Worm (Caenorhabditis elegans) whole organism, L4 larva: Measurements from ENCODE around the gene F19G12.3.
"Not testable (repeated sequence)": the region's sequence is repeated elsewhere in the genome, so short reads cannot be mapped to it uniquely, and the experiment has no call there.

Experiments
- D1046.2 ChIP-seq: fragments of 200-800 bp; sonication (Bioruptor generic); IDR thresholded peaks from 2 replicates; pipeline ENCODE4 v1.3.6; 2022; ENCODE audit warnings: missing genetic modification characterization, missing compliant biosample characterization
- F37D6.2 ChIP-seq: sonication (generic microtip); optimal IDR thresholded peaks from 2 replicates; lab custom pipeline; 2016; ENCODE audit warnings: mild to moderate bottlenecking, missing genetic modification characterization, missing compliant biosample characterization
- ZK337.2 ChIP-seq: fragments of 200-800 bp; sonication (Bioruptor generic); IDR thresholded peaks from 2 replicates; pipeline ENCODE4 v1.3.6; 2022; ENCODE audit warnings: missing genetic modification reagents, missing genetic modification characterization, missing compliant biosample characterization
- attf-4 ChIP-seq: sonication (generic microtip); optimal IDR thresholded peaks from 3 replicates; lab custom pipeline; 2017; ENCODE audit warnings: missing biosample characterization, missing genetic modification characterization
- ceh-28 ChIP-seq: fragments of 150-350 bp; optimal IDR thresholded peaks from 2 replicates; lab custom pipeline; 2014; ENCODE audit warnings: missing biosample characterization, missing genetic modification reagents, missing genetic modification characterization
- ceh-32 ChIP-seq: sonication (generic microtip); optimal IDR thresholded peaks from 2 replicates; lab custom pipeline; 2016; ENCODE audit warnings: mild to moderate bottlenecking, missing genetic modification characterization, missing compliant biosample characterization; ENCODE audit not compliant: poor library complexity
- ceh-44 ChIP-seq: fragments of 200-800 bp; sonication (Bioruptor generic); IDR thresholded peaks from 2 replicates; pipeline ENCODE4 v1.3.6; 2022; ENCODE audit warnings: missing genetic modification reagents, missing genetic modification characterization, missing compliant biosample characterization
- ceh-82 ChIP-seq: sonication (generic microtip); optimal IDR thresholded peaks from 2 replicates; lab custom pipeline; 2017; ENCODE audit warnings: missing biosample characterization, missing genetic modification characterization
- daf-16 ChIP-seq, 3 experiments: sonication (generic microtip); optimal IDR thresholded peaks; 2 replicates each; lab custom pipeline; 2016 to 2017; ENCODE audit warnings: missing genetic modification characterization in 3 of 3, missing genetic modification reagents in 3 of 3, mild to moderate bottlenecking in 2 of 3, missing compliant biosample characterization in 2 of 3, missing biosample characterization in 1 of 3, moderate library complexity in 1 of 3
- dmd-6 ChIP-seq: fragments of 200-800 bp; sonication (Bioruptor generic); IDR thresholded peaks from 2 replicates; pipeline ENCODE4 v1.3.6; 2022; ENCODE audit warnings: missing genetic modification reagents, missing genetic modification characterization, missing compliant biosample characterization
- dve-1 ChIP-seq: sonication (generic microtip); optimal IDR thresholded peaks from 2 replicates; lab custom pipeline; 2017; ENCODE audit warnings: antibody characterized with exemption, mild to moderate bottlenecking, missing genetic modification characterization, missing compliant biosample characterization; ENCODE audit not compliant: insufficient read depth
- egl-43 ChIP-seq: fragments of 200-800 bp; sonication (Bioruptor generic); IDR thresholded peaks from 2 replicates; pipeline ENCODE4 v1.3.6; 2022; ENCODE audit warnings: missing genetic modification reagents, missing genetic modification characterization, missing compliant biosample characterization
- hlh-11 ChIP-seq: fragments of 200-800 bp; sonication (Bioruptor generic); optimal IDR thresholded peaks from 2 replicates; lab custom pipeline; 2018; ENCODE audit warnings: mild to moderate bottlenecking, missing genetic modification characterization, missing compliant biosample characterization
- hlh-30 ChIP-seq: sonication (generic microtip); optimal IDR thresholded peaks from 2 replicates; lab custom pipeline; 2017; ENCODE audit warnings: antibody characterized with exemption, mild to moderate bottlenecking, missing genetic modification characterization, missing compliant biosample characterization; ENCODE audit not compliant: insufficient read depth
- hmg-1.1 ChIP-seq: fragments of 200-800 bp; sonication (Bioruptor generic); IDR thresholded peaks from 2 replicates; pipeline ENCODE4 v1.3.6; 2022; ENCODE audit warnings: missing genetic modification reagents, missing genetic modification characterization, missing compliant biosample characterization
- lin-1 ChIP-seq: fragments of 200-800 bp; sonication (Bioruptor generic); IDR thresholded peaks from 2 replicates; pipeline ENCODE4 v1.3.6; 2022; ENCODE audit warnings: missing genetic modification reagents, missing genetic modification characterization, missing compliant biosample characterization
- lin-13 ChIP-seq: fragments of 150-350 bp; optimal IDR thresholded peaks from 2 replicates; lab custom pipeline; 2014; ENCODE audit warnings: missing biosample characterization, missing genetic modification reagents, missing genetic modification characterization
- lin-38 ChIP-seq: fragments of 200-800 bp; sonication (Bioruptor generic); IDR thresholded peaks from 2 replicates; pipeline ENCODE4 v1.3.6; 2022; ENCODE audit warnings: missing genetic modification reagents, missing genetic modification characterization, missing compliant biosample characterization
- lin-39 ChIP-seq: fragments of 150-350 bp; optimal IDR thresholded peaks from 2 replicates; lab custom pipeline; 2014; ENCODE audit warnings: missing biosample characterization, missing genetic modification reagents, missing genetic modification characterization
- lsy-2 ChIP-seq, 2 experiments: fragments of 150-350 bp in 1 of 2; sonication (generic microtip) in 1 of 2; optimal IDR thresholded peaks; 2 replicates each; lab custom pipeline; 2014 to 2017; ENCODE audit warnings: missing biosample characterization in 2 of 2, missing genetic modification characterization in 2 of 2
- madf-5 ChIP-seq, 2 experiments: fragments of 200-800 bp; sonication (Bioruptor generic); IDR thresholded peaks; 2 replicates each; pipeline ENCODE4 v1.3.6; 2022; ENCODE audit warnings: missing compliant biosample characterization in 2 of 2, missing genetic modification characterization in 2 of 2
- mdl-1 ChIP-seq, 2 experiments: fragments of 150-350 bp in 1 of 2; sonication (generic microtip) in 1 of 2; optimal IDR thresholded peaks; 2 replicates each; lab custom pipeline; 2014 to 2017; ENCODE audit warnings: missing biosample characterization in 2 of 2, missing genetic modification characterization in 2 of 2
- mdt-29 ChIP-seq: fragments of 200-800 bp; sonication (Bioruptor generic); IDR thresholded peaks from 2 replicates; pipeline ENCODE4 v1.3.6; 2022; ENCODE audit warnings: missing genetic modification reagents, missing genetic modification characterization, missing compliant biosample characterization
- mep-1 ChIP-seq: fragments of 150-350 bp; sonication (generic microtip); optimal IDR thresholded peaks from 3 replicates; lab custom pipeline; 2014; ENCODE audit warnings: missing biosample characterization, missing genetic modification characterization
- mxl-2 ChIP-seq: fragments of 200-800 bp; sonication (Bioruptor generic); conservative IDR thresholded peaks from 2 replicates; pipeline ENCODE4 v1.3.6; 2022; ENCODE audit warnings: missing genetic modification reagents, missing genetic modification characterization, missing compliant biosample characterization
- mxl-3 ChIP-seq: fragments of 200-800 bp; sonication (Bioruptor generic); optimal IDR thresholded peaks from 2 replicates; lab custom pipeline; 2018; ENCODE audit warnings: mild to moderate bottlenecking, missing genetic modification characterization, missing compliant biosample characterization
- nhr-11 ChIP-seq: fragments of 150-350 bp; optimal IDR thresholded peaks from 2 replicates; lab custom pipeline; 2014; ENCODE audit warnings: missing biosample characterization, missing genetic modification characterization
- nhr-111 ChIP-seq: fragments of 200-800 bp; sonication (Bioruptor generic); optimal IDR thresholded peaks from 2 replicates; lab custom pipeline; 2018; ENCODE audit warnings: mild to moderate bottlenecking, missing genetic modification characterization, missing compliant biosample characterization
- nhr-237 ChIP-seq: sonication (generic microtip); optimal IDR thresholded peaks from 2 replicates; lab custom pipeline; 2017; ENCODE audit warnings: missing biosample characterization, missing genetic modification characterization
- nhr-28 ChIP-seq: fragments of 150-350 bp; optimal IDR thresholded peaks from 2 replicates; lab custom pipeline; 2014; ENCODE audit warnings: missing biosample characterization, missing genetic modification characterization
- nhr-42 ChIP-seq: fragments of 200-800 bp; sonication (Bioruptor generic); IDR thresholded peaks from 2 replicates; pipeline ENCODE4 v1.3.6; 2022; ENCODE audit warnings: missing genetic modification characterization, missing compliant biosample characterization
- nhr-6 ChIP-seq: fragments of 150-350 bp; optimal IDR thresholded peaks from 2 replicates; lab custom pipeline; 2014; ENCODE audit warnings: missing biosample characterization, missing genetic modification characterization
- php-3 ChIP-seq: fragments of 200-800 bp; sonication (Bioruptor generic); IDR thresholded peaks from 2 replicates; pipeline ENCODE4 v1.3.6; 2022; ENCODE audit warnings: missing genetic modification reagents, missing genetic modification characterization, missing compliant biosample characterization
- pqm-1 ChIP-seq: sonication (generic microtip); optimal IDR thresholded peaks from 2 replicates; lab custom pipeline; 2017; ENCODE audit warnings: missing biosample characterization, missing genetic modification characterization
- skn-1 ChIP-seq: fragments of 150-350 bp; optimal IDR thresholded peaks from 2 replicates; lab custom pipeline; 2014; ENCODE audit warnings: missing biosample characterization, missing genetic modification characterization
- tra-1 ChIP-seq: fragments of 200-800 bp; sonication (Bioruptor generic); IDR thresholded peaks from 2 replicates; pipeline ENCODE4 v1.3.6; 2022; ENCODE audit warnings: missing genetic modification reagents, missing genetic modification characterization, missing compliant biosample characterization
- unc-130 ChIP-seq: sonication (generic microtip); optimal IDR thresholded peaks from 2 replicates; lab custom pipeline; 2016; ENCODE audit warnings: missing genetic modification reagents, missing genetic modification characterization, missing compliant biosample characterization
- zfp-2 ChIP-seq: sonication (generic microtip); optimal IDR thresholded peaks from 2 replicates; lab custom pipeline; 2016; ENCODE audit warnings: mild to moderate bottlenecking, missing genetic modification characterization, missing compliant biosample characterization
- zip-11 ChIP-seq: fragments of 200-800 bp; sonication (Bioruptor generic); IDR thresholded peaks from 2 replicates; pipeline ENCODE4 v1.3.6; 2022; ENCODE audit warnings: missing genetic modification characterization, missing compliant biosample characterization
- zip-2 ChIP-seq: fragments of 150-350 bp; optimal IDR thresholded peaks from 2 replicates; lab custom pipeline; 2014; ENCODE audit warnings: missing biosample characterization, missing genetic modification characterization

Gene F19G12.3

ce11 chrX:1419163-1419696, 5.4 kb upstream of the F19G12.3 start, which contains the start of gene F19G12.9:
Gene F19G12.9, plus strand, starts transcription at chrX:1419213.
- no peak for TF ChIP-seq nhr-237 (tag; lab: Kevin White, UChicago)
- TF ChIP-seq skn-1, result no peak
- TF ChIP-seq lin-38 (GFP tag; lab: Robert Waterston, UW), result peak; percentile 89
- no peak for TF ChIP-seq zfp-2 (tag; lab: Kevin White, UChicago)
- no peak for TF ChIP-seq ceh-32 (tag; lab: Kevin White, UChicago)
- no peak for TF ChIP-seq dve-1 (tag; lab: Kevin White, UChicago)
- TF ChIP-seq, all 104 proteins: peak for 1

ce11 chrX:1420524-1420923, 4.1 kb upstream of the F19G12.3 start:
- TF ChIP-seq dve-1 (tag; lab: Kevin White, UChicago), result peak; percentile 28
- TF ChIP-seq nhr-6 (tag; lab: Kevin White, UChicago), result no peak
- TF ChIP-seq nhr-42 (GFP tag; lab: Robert Waterston, UW), result no peak
- no peak for TF ChIP-seq daf-16 (GFP tag; optimal IDR thresholded peaks at IDR 0.05; lab: Kevin White, UChicago)
- peak; percentile 3 for TF ChIP-seq daf-16 (tag; optimal IDR thresholded peaks at IDR 0.05; lab: Kevin White, UChicago)
- peak; percentile 55 for TF ChIP-seq lin-38 (GFP tag; lab: Robert Waterston, UW)

ce11 chrX:1422221-1422620, 2.4 kb upstream of the F19G12.3 start:
- TF ChIP-seq dmd-6 (GFP tag; lab: Robert Waterston, UW) (peak; percentile 50), tra-1 (GFP tag; lab: Robert Waterston, UW) (0 out of 2 replicates have a peak, but pooled peaks have one; percentile 50), hmg-1.1 (0 out of 2 replicates have a peak, but pooled peaks have one; percentile 19), hlh-30 (peak; percentile 32), lin-38 (GFP tag; lab: Robert Waterston, UW) (peak; percentile 27; the same call in 1 of the 2 replicates), daf-16 (tag; optimal IDR thresholded peaks at IDR 0.05; lab: Kevin White, UChicago) (peak; percentile 17), nhr-28 (tag; lab: Kevin White, UChicago) (peak; percentile 21), mxl-3 (peak; percentile 49), hlh-11 (tag; lab: Kevin White, UChicago) (peak; percentile 30)
- TF ChIP-seq daf-16 (GFP tag; optimal IDR thresholded peaks at IDR 0.05; lab: Kevin White, UChicago), result not testable (repeated sequence)

DNA sequence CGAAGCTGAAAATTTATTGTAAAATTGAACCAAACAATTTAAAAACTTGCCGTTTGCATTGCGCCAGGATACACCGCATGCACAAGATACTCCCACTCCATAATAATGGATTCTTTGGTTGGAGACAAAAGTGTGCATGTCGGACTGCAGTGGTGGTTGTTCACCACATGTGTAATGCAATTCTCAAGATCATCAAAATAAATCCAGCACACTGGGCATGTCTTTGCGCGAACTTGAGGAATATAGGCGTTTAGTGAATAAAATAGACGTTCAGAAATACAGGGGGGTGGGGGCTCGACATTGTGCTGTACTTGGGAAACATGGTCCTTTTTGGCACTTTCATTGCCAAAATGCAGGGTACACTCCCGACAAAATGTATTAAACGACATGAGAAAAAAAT, 1.8 kb downstream of the F19G12.3 start, which contains the start of gene F19G12.11:
Gene F19G12.11, minus strand, starts transcription at position 101 of the 400 bp plus-strand sequence.
- TF ChIP-seq D1046.2 (no peak), lin-13 (GFP tag; lab: Kevin White, UChicago) (no peak), attf-4 (no peak)

DNA sequence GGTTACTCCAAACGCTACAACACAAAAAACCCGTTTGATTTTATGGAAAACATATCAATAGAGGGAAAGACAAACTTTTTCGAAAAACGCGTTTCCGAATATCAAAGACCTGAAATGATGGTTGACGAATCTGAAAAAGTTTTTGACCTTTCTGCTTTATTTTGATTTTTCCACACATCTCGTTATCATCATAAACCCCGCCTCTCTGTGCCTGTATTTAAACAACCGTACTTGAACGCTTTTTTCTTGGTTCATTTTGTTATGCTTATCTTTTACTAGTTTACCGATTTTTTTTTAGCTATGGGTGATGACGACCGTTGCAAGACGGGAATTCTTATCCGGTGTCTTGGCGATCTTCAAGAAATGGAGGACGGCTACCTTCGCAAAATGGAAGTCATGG, 6.1 kb downstream of the F19G12.3 start, which contains the start of gene F19G12.1:
Gene F19G12.1, plus strand, starts transcription at position 301 of the 400 bp plus-strand sequence.
- not testable (repeated sequence) for TF ChIP-seq lin-13 (GFP tag; lab: Kevin White, UChicago); zip-2 (tag; lab: Kevin White, UChicago); unc-130 (GFP tag; lab: Kevin White, UChicago)

DNA sequence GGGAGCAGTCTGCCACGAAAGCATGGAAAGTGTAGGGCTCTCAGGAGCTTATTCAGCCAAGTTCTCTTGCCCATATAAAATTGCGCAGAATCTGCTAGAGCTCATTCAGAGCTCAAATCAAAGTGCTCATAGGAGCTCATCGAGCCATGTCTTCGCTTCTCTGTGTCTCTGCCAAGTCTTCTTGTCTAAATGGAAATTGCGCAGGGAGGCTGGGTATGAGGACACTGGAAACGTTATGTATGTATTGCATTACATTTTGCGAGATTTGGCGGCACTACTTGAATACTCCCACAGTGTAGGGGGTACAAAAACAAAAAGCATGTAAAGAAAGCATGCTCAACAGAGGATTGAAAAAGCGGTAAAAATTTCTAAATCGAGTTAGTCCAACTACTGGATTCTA, 12.5 kb downstream of the F19G12.3 start:
- TF ChIP-seq mdl-1 (tag; optimal IDR thresholded peaks at IDR 0.05; lab: Kevin White, UChicago) (no peak), mdt-29 (GFP tag; lab: Robert Waterston, UW) (no peak), lin-1 (GFP tag; lab: Robert Waterston, UW) (no peak), ceh-82 (tag; lab: Kevin White, UChicago) (no peak), zip-11 (GFP tag; lab: Robert Waterston, UW) (no peak), php-3 (GFP tag; lab: Robert Waterston, UW) (no peak), lsy-2 (tag; optimal IDR thresholded peaks at IDR 0.05; lab: Kevin White, UChicago) (peak in 1 of 2 experiments; percentile 14), mxl-2 (GFP tag; lab: Robert Waterston, UW) (no peak), ceh-32 (tag; lab: Kevin White, UChicago) (no peak), mep-1 (tag; lab: Kevin White, UChicago) (peak; percentile 3), lin-39 (tag; lab: Kevin White, UChicago) (no peak), ceh-28 (no peak), lin-13 (GFP tag; lab: Kevin White, UChicago) (no peak), pqm-1 (tag; lab: Kevin White, UChicago) (no peak), ceh-44 (GFP tag; lab: Robert Waterston, UW) (no peak), nhr-111 (GFP tag; lab: Kevin White, UChicago) (no peak), nhr-11 (tag; lab: Kevin White, UChicago) (no peak), egl-43 (0 out of 2 replicates have a peak, but pooled peaks have one; percentile 54), F37D6.2 (peak; percentile 32), madf-5 (GFP tag; IDR thresholded peaks at IDR 0.05; lab: Robert Waterston, UW) (no peak), ZK337.2 (GFP tag; lab: Robert Waterston, UW) (no peak)
